Fruit fly (Drosophila melanogaster) whole organism, embryonic: Measurements from ENCODE around the gene bma.

Experiments
- Bdp1 ChIP-seq: fragments of 200-800 bp; sonication (Bioruptor generic); optimal IDR thresholded peaks from 3 replicates; lab custom pipeline; 2016; ENCODE audit warnings: missing biosample characterization, missing genetic modification characterization
- Bteb2 ChIP-seq: fragments of 200-800 bp; sonication (Bioruptor generic); optimal IDR thresholded peaks from 2 replicates; lab custom pipeline; 2016; ENCODE audit warnings: missing biosample characterization, missing genetic modification characterization
- C15 ChIP-seq: fragments of 200-800 bp; sonication (Bioruptor generic); IDR thresholded peaks from 3 replicates; pipeline ENCODE4 v1.3.6; 2022; ENCODE audit warnings: missing biosample characterization, missing genetic modification characterization
- CG12299 ChIP-seq: fragments of 200-800 bp; sonication (Bioruptor generic); optimal IDR thresholded peaks from 2 replicates; lab custom pipeline; 2018; ENCODE audit warnings: missing biosample characterization, mild to moderate bottlenecking, missing genetic modification characterization
- CG12659 ChIP-seq: fragments of 200-800 bp; sonication (Bioruptor generic); optimal IDR thresholded peaks from 3 replicates; lab custom pipeline; 2017; ENCODE audit warnings: mild to moderate bottlenecking, missing biosample characterization, missing genetic modification reagents, missing genetic modification characterization
- CG12744 ChIP-seq: fragments of 200-800 bp; sonication (Bioruptor generic); optimal IDR thresholded peaks from 2 replicates; lab custom pipeline; 2016; ENCODE audit warnings: missing biosample characterization, missing genetic modification characterization
- CG13894 ChIP-seq: fragments of 200-800 bp; sonication (Bioruptor generic); optimal IDR thresholded peaks from 3 replicates; lab custom pipeline; 2018; ENCODE audit warnings: missing biosample characterization, mild to moderate bottlenecking, missing genetic modification characterization, moderate library complexity
- CG15011 ChIP-seq: fragments of 200-800 bp; sonication (Bioruptor generic); optimal IDR thresholded peaks from 3 replicates; lab custom pipeline; 2018; ENCODE audit warnings: missing biosample characterization, mild to moderate bottlenecking, missing genetic modification characterization
- CG15479 ChIP-seq: fragments of 200-800 bp; sonication (Bioruptor generic); optimal IDR thresholded peaks from 3 replicates; lab custom pipeline; 2019; ENCODE audit warnings: missing biosample characterization, mild to moderate bottlenecking, missing genetic modification characterization, moderate library complexity
- CG17802 ChIP-seq: fragments of 200-800 bp; sonication (Bioruptor generic); optimal IDR thresholded peaks from 2 replicates; lab custom pipeline; 2018; ENCODE audit warnings: missing biosample characterization, mild to moderate bottlenecking, missing genetic modification characterization, moderate library complexity
- CG2129 ChIP-seq: fragments of 200-800 bp; sonication (Bioruptor generic); IDR thresholded peaks from 2 replicates; pipeline ENCODE4 v1.3.6; 2022; ENCODE audit warnings: missing biosample characterization, missing genetic modification characterization; ENCODE audit not compliant: partially characterized antibody
- CG31365 ChIP-seq: fragments of 200-800 bp; sonication (Bioruptor generic); optimal IDR thresholded peaks from 2 replicates; lab custom pipeline; 2018; ENCODE audit warnings: missing biosample characterization, mild to moderate bottlenecking, missing genetic modification characterization
- CG31441 ChIP-seq: fragments of 200-800 bp; sonication (Bioruptor generic); IDR thresholded peaks from 2 replicates; pipeline ENCODE4 v1.3.6; 2022; ENCODE audit warnings: missing biosample characterization, missing genetic modification characterization
- CG6854 ChIP-seq: fragments of 200-800 bp; sonication (Bioruptor generic); optimal IDR thresholded peaks from 3 replicates; lab custom pipeline; 2017; ENCODE audit warnings: missing biosample characterization, mild to moderate bottlenecking, missing genetic modification characterization
- CG7839 ChIP-seq: fragments of 200-800 bp; sonication (Bioruptor generic); optimal IDR thresholded peaks from 3 replicates; lab custom pipeline; 2018; ENCODE audit warnings: missing biosample characterization, mild to moderate bottlenecking, missing genetic modification characterization, moderate library complexity
- CG7928 ChIP-seq: fragments of 200-800 bp; sonication (Bioruptor generic); optimal IDR thresholded peaks from 2 replicates; lab custom pipeline; 2017; ENCODE audit warnings: missing biosample characterization, mild to moderate bottlenecking, missing genetic modification characterization
- CG9727 ChIP-seq: fragments of 200-800 bp; sonication (Bioruptor generic); optimal IDR thresholded peaks from 3 replicates; lab custom pipeline; 2017; ENCODE audit warnings: missing biosample characterization, mild to moderate bottlenecking, missing genetic modification characterization
- CG9817 ChIP-seq: fragments of 200-800 bp; sonication (Bioruptor generic); optimal IDR thresholded peaks from 2 replicates; lab custom pipeline; 2018; ENCODE audit warnings: missing biosample characterization, mild to moderate bottlenecking, missing genetic modification characterization, moderate library complexity
- Camta ChIP-seq: fragments of 200-800 bp; sonication (Bioruptor generic); optimal IDR thresholded peaks from 2 replicates; lab custom pipeline; 2016; ENCODE audit warnings: missing biosample characterization, missing genetic modification characterization
- Dip2 ChIP-seq: fragments of 200-800 bp; sonication (Bioruptor generic); IDR thresholded peaks from 2 replicates; pipeline ENCODE4 v1.3.6; 2022; ENCODE audit warnings: missing biosample characterization, missing genetic modification characterization
- Elba2 ChIP-seq: fragments of 200-800 bp; sonication (Bioruptor generic); optimal IDR thresholded peaks from 3 replicates; lab custom pipeline; 2016; ENCODE audit warnings: missing biosample characterization, missing genetic modification characterization
- HLH3B ChIP-seq: fragments of 200-800 bp; sonication (Bioruptor generic); IDR thresholded peaks from 2 replicates; pipeline ENCODE4 v1.3.6; 2022; ENCODE audit warnings: missing biosample characterization, missing genetic modification characterization
- Hey ChIP-seq: fragments of 200-800 bp; sonication (Bioruptor generic); optimal IDR thresholded peaks from 3 replicates; lab custom pipeline; 2018; ENCODE audit warnings: missing biosample characterization, mild to moderate bottlenecking, missing genetic modification characterization
- HmgD ChIP-seq: fragments of 200-800 bp; sonication (Bioruptor generic); optimal IDR thresholded peaks from 3 replicates; lab custom pipeline; 2016; ENCODE audit warnings: missing biosample characterization, missing genetic modification characterization
- Hr39 ChIP-seq: fragments of >200 bp; optimal IDR thresholded peaks from 2 replicates; lab custom pipeline; 2017
- Hr51 ChIP-seq, 2 experiments: fragments of 200-800 bp; sonication (Bioruptor generic); optimal IDR thresholded peaks; 2 replicates in 1 of 2; 3 replicates in 1 of 2; lab custom pipeline; 2016 to 2018; ENCODE audit warnings: missing biosample characterization in 2 of 2, missing genetic modification characterization in 2 of 2, mild to moderate bottlenecking in 1 of 2, moderate library complexity in 1 of 2
- Lhr ChIP-seq: fragments of 200-800 bp; sonication (Bioruptor generic); optimal IDR thresholded peaks from 3 replicates; lab custom pipeline; 2017; ENCODE audit warnings: mild to moderate bottlenecking, missing biosample characterization, missing genetic modification reagents, missing genetic modification characterization
- Lim3 ChIP-seq: fragments of 200-800 bp; sonication (Bioruptor generic); IDR thresholded peaks from 2 replicates; pipeline ENCODE4 v1.3.6; 2022; ENCODE audit warnings: missing biosample characterization, missing genetic modification characterization
- Side ChIP-seq: fragments of 200-800 bp; sonication (Bioruptor generic); optimal IDR thresholded peaks from 2 replicates; lab custom pipeline; 2016; ENCODE audit warnings: missing biosample characterization, missing genetic modification characterization
- Taf1 ChIP-seq: fragments of 200-800 bp; sonication (Bioruptor generic); IDR thresholded peaks from 2 replicates; pipeline ENCODE4 v1.3.6; 2022; ENCODE audit warnings: missing biosample characterization, missing genetic modification characterization
- Xbp1 ChIP-seq: fragments of 200-800 bp; sonication (Bioruptor generic); optimal IDR thresholded peaks from 3 replicates; lab custom pipeline; 2016; ENCODE audit warnings: missing biosample characterization, mild to moderate bottlenecking, missing genetic modification characterization
- az2 ChIP-seq: fragments of 200-800 bp; sonication (Bioruptor generic); optimal IDR thresholded peaks from 3 replicates; lab custom pipeline; 2016; ENCODE audit warnings: missing biosample characterization, missing genetic modification characterization
- bab2 ChIP-seq: fragments of 200-800 bp; sonication (Bioruptor generic); optimal IDR thresholded peaks from 2 replicates; lab custom pipeline; 2016; ENCODE audit warnings: missing biosample characterization, missing genetic modification characterization
- cas ChIP-seq: fragments of 200-800 bp; sonication (Bioruptor generic); IDR thresholded peaks from 2 replicates; pipeline ENCODE4 v1.3.6; 2022; ENCODE audit warnings: missing biosample characterization, missing genetic modification characterization
- caup ChIP-seq: fragments of 200-800 bp; sonication (Bioruptor generic); optimal IDR thresholded peaks from 3 replicates; lab custom pipeline; 2017; ENCODE audit warnings: missing biosample characterization, mild to moderate bottlenecking, missing genetic modification characterization, moderate library complexity; ENCODE audit not compliant: severe bottlenecking
- fd64A ChIP-seq: fragments of 200-800 bp; sonication (Bioruptor generic); optimal IDR thresholded peaks from 3 replicates; lab custom pipeline; 2018; ENCODE audit warnings: missing biosample characterization, mild to moderate bottlenecking, missing genetic modification characterization
- fd96Cb ChIP-seq: fragments of 200-800 bp; sonication (Bioruptor generic); optimal IDR thresholded peaks from 2 replicates; lab custom pipeline; 2018; ENCODE audit warnings: missing biosample characterization, mild to moderate bottlenecking, missing genetic modification characterization, moderate library complexity
- hb ChIP-seq: fragments of 200-800 bp; sonication (Bioruptor generic); IDR thresholded peaks from 3 replicates; pipeline ENCODE4 v1.3.6; 2022; ENCODE audit warnings: missing biosample characterization, missing genetic modification characterization; ENCODE audit not compliant: partially characterized antibody
- hkb ChIP-seq, 2 experiments: fragments of 200-800 bp in 1 of 2; fragments of >200 bp in 1 of 2; sonication (Bioruptor generic) in 1 of 2; IDR thresholded peaks in 1 of 2; optimal IDR thresholded peaks in 1 of 2; 2 replicates each; pipeline versions ENCODE4 v1.3.6 to Lab custom; 2017 to 2022; ENCODE audit warnings: missing biosample characterization in 1 of 2, missing genetic modification characterization in 1 of 2
- lab ChIP-seq: fragments of 200-800 bp; sonication (Bioruptor generic); optimal IDR thresholded peaks from 3 replicates; lab custom pipeline; 2017; ENCODE audit warnings: missing biosample characterization, missing genetic modification characterization, mild to moderate bottlenecking, moderate library complexity, missing genetic modification reagents
- nau ChIP-seq: fragments of 200-800 bp; sonication (Bioruptor generic); optimal IDR thresholded peaks from 3 replicates; lab custom pipeline; 2017; ENCODE audit warnings: missing biosample characterization, mild to moderate bottlenecking, missing genetic modification characterization, missing genetic modification reagents
- otp ChIP-seq: fragments of 200-800 bp; sonication (Bioruptor generic); IDR thresholded peaks from 3 replicates; pipeline ENCODE4, ENCODE4 v1.3.6; 2022; ENCODE audit warnings: missing biosample characterization, missing genetic modification characterization
- p53 ChIP-seq: fragments of 200-800 bp; sonication (Bioruptor generic); optimal IDR thresholded peaks from 2 replicates; lab custom pipeline; 2016; ENCODE audit warnings: missing biosample characterization, missing genetic modification characterization
- ranshi ChIP-seq: fragments of 200-800 bp; sonication (Bioruptor generic); IDR thresholded peaks from 2 replicates; pipeline ENCODE4 v1.3.6; 2022; ENCODE audit warnings: missing biosample characterization, missing genetic modification characterization
- row ChIP-seq: fragments of 200-800 bp; sonication (Bioruptor generic); IDR thresholded peaks from 3 replicates; pipeline ENCODE4 v1.3.6; 2022; ENCODE audit warnings: missing biosample characterization, missing genetic modification characterization
- schlank ChIP-seq: fragments of 200-800 bp; sonication (Bioruptor generic); optimal IDR thresholded peaks from 2 replicates; lab custom pipeline; 2018; ENCODE audit warnings: missing biosample characterization, mild to moderate bottlenecking, missing genetic modification characterization
- scrt ChIP-seq: fragments of 200-800 bp; sonication (Bioruptor generic); optimal IDR thresholded peaks from 2 replicates; lab custom pipeline; 2018; ENCODE audit warnings: missing biosample characterization, mild to moderate bottlenecking, missing genetic modification characterization, moderate library complexity
- so ChIP-seq: fragments of 200-800 bp; sonication (Bioruptor generic); IDR thresholded peaks from 3 replicates; pipeline ENCODE4 v1.3.6; 2022; ENCODE audit warnings: missing biosample characterization, missing genetic modification characterization
- wdn ChIP-seq: fragments of 200-800 bp; sonication (Bioruptor generic); IDR thresholded peaks from 2 replicates; pipeline ENCODE4 v1.3.6; 2022; ENCODE audit warnings: missing biosample characterization, missing genetic modification characterization
- wek ChIP-seq: fragments of 200-800 bp; sonication (Bioruptor generic); optimal IDR thresholded peaks from 3 replicates; lab custom pipeline; 2018; ENCODE audit warnings: missing biosample characterization, mild to moderate bottlenecking, missing genetic modification characterization, moderate library complexity

The bma gene

DNA sequence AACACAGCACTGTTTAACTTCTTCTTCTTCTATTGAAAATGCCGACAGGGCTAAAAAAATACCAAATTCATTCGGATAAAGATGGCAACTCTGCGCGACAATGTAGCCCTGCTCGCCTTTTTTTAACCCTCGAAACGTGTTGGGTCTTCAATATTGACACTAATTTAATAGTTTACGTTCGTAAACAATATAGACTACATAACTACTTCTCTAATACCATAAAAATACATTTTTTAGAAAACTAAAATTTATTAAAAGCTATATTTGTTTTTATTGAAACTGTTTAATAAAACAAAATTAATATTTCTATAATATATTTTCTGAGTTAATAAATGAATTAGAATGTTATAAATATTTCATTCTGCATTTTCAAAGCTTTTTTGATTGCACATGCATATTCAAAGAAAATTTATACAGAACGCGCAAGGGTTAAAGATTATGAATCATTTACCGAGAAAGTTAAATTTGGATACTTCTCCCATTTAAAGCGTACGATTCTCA, 19.2 kb upstream of the bma start, which contains the start of the genes Taf2 and CalpB (continued):
- TF ChIP-seq Hey (tag; lab: Kevin White, UChicago) (no peak), HmgD (GFP tag; lab: Kevin White, UChicago) (peak; percentile 11), fd96Cb (tag; lab: Kevin White, UChicago) (peak; percentile 93), fd64A (GFP tag; lab: Kevin White, UChicago) (no peak), HLH3B (GFP tag; lab: Robert Waterston, UW) (peak; percentile 82), caup (GFP tag; lab: Kevin White, UChicago) (peak; percentile 72), az2 (GFP tag; lab: Kevin White, UChicago) (peak; percentile 82), Elba2 (GFP tag; lab: Kevin White, UChicago) (no peak), hb (no peak), Camta (no peak), CG7928 (GFP tag; lab: Kevin White, UChicago) (peak; percentile 97), row (GFP tag; lab: Robert Waterston, UW) (peak; percentile 92), Bdp1 (peak; percentile 15), p53 (GFP tag; lab: Kevin White, UChicago) (no peak), CG15011 (GFP tag; lab: Kevin White, UChicago) (peak; percentile 62), Lhr (peak; percentile 29), Bteb2 (GFP tag; lab: Kevin White, UChicago) (peak; percentile 47), C15 (GFP tag; lab: Robert Waterston, UW) (no peak), CG6854 (GFP tag; lab: Kevin White, UChicago) (peak; percentile 61), Xbp1 (GFP tag; lab: Kevin White, UChicago) (peak; percentile 84), CG9727 (peak; percentile 89), wek (no peak), Side (GFP tag; lab: Kevin White, UChicago) (no peak), Hr39 (lab: Kevin White, UChicago) (no peak), wdn (GFP tag; lab: Robert Waterston, UW) (peak; percentile 44), hkb (optimal IDR thresholded peaks at IDR 0.05; lab: Kevin White, UChicago) (no peak), hkb (GFP tag; IDR thresholded peaks at IDR 0.05; lab: Robert Waterston, UW) (peak; percentile 71), cas (GFP tag; lab: Robert Waterston, UW) (no peak), otp (peak; percentile 64; the same call in 1 of the 3 replicates), CG15479 (GFP tag; lab: Kevin White, UChicago) (no peak), CG2129 (GFP tag; lab: Robert Waterston, UW) (no peak), bab2 (GFP tag; lab: Kevin White, UChicago) (peak; percentile 29), CG31441 (GFP tag; lab: Robert Waterston, UW) (peak; percentile 93), scrt (peak; percentile 56), CG7839 (tag; lab: Kevin White, UChicago) (peak; percentile 95), CG12744 (GFP tag; lab: Kevin White, UChicago) (no peak), CG13894 (tag; lab: Kevin White, UChicago) (no peak), CG9817 (tag; lab: Kevin White, UChicago) (peak; percentile 85), schlank (tag; lab: Kevin White, UChicago) (peak; percentile 53), CG12299 (tag; lab: Kevin White, UChicago) (peak; percentile 78), CG31365 (tag; lab: Kevin White, UChicago) (no peak), nau (GFP tag; lab: Kevin White, UChicago) (no peak), Taf1 (GFP tag; lab: Robert Waterston, UW) (peak; percentile 21; the same call in 1 of the 2 replicates), so (no peak), Hr51 (GFP tag; optimal IDR thresholded peaks at IDR 0.05; lab: Kevin White, UChicago) (peak; percentile 41 to 91), Lim3 (no peak), ranshi (GFP tag; lab: Robert Waterston, UW) (peak; percentile 82), lab (GFP tag; lab: Kevin White, UChicago) (peak; percentile 84), CG12659 (GFP tag; lab: Kevin White, UChicago) (peak; percentile 91), Dip2 (GFP tag; lab: Robert Waterston, UW) (no peak), CG17802 (tag; lab: Kevin White, UChicago) (peak; percentile 29)
